Worm (Caenorhabditis elegans) whole organism, L4 larva: Measurements from ENCODE around the gene clec-179.

ENCODE experiments used
- F10B5.3 ChIP-seq: sonication (generic microtip); optimal IDR thresholded peaks from 2 replicates; lab custom pipeline; 2016; ENCODE audit warnings: mild to moderate bottlenecking, missing genetic modification characterization, missing compliant biosample characterization
- F26F4.8 ChIP-seq: fragments of 200-800 bp; sonication (Bioruptor generic); conservative IDR thresholded peaks from 2 replicates; pipeline ENCODE4 v1.3.6; 2022; ENCODE audit warnings: missing genetic modification characterization, missing compliant biosample characterization
- F37D6.2 ChIP-seq: sonication (generic microtip); optimal IDR thresholded peaks from 2 replicates; lab custom pipeline; 2016; ENCODE audit warnings: mild to moderate bottlenecking, missing genetic modification characterization, missing compliant biosample characterization
- F44E2.7 ChIP-seq: fragments of 200-800 bp; sonication (Bioruptor generic); IDR thresholded peaks from 2 replicates; pipeline ENCODE4 v2.1.2; 2022; ENCODE audit warnings: missing genetic modification characterization, missing compliant biosample characterization
- R02D3.7 ChIP-seq: fragments of 150-350 bp; sonication (generic microtip); optimal IDR thresholded peaks from 3 replicates; lab custom pipeline; 2014; ENCODE audit warnings: missing biosample characterization, missing genetic modification characterization
- T20F7.1 ChIP-seq: fragments of 200-800 bp; sonication (Bioruptor generic); optimal IDR thresholded peaks from 2 replicates; lab custom pipeline; 2018; ENCODE audit warnings: mild to moderate bottlenecking, missing genetic modification characterization, missing compliant biosample characterization
- T26A8.4 ChIP-seq: fragments of 200-800 bp; sonication (Bioruptor generic); IDR thresholded peaks from 2 replicates; pipeline ENCODE4 v1.3.6; 2022; ENCODE audit warnings: missing genetic modification characterization, missing compliant biosample characterization
- Y48G9A.11 ChIP-seq: fragments of 200-800 bp; sonication (Bioruptor generic); IDR thresholded peaks from 2 replicates; pipeline ENCODE4 v1.3.6; 2022; ENCODE audit warnings: missing genetic modification reagents, missing genetic modification characterization, missing compliant biosample characterization
- Y5F2A.4 ChIP-seq: fragments of 200-800 bp; sonication (Bioruptor generic); optimal IDR thresholded peaks from 2 replicates; lab custom pipeline; 2018; ENCODE audit warnings: mild to moderate bottlenecking, missing genetic modification characterization, missing compliant biosample characterization
- Y75B8A.6 ChIP-seq: fragments of 200-800 bp; sonication (Bioruptor generic); IDR thresholded peaks from 2 replicates; pipeline ENCODE4 v1.3.6; 2022; ENCODE audit warnings: missing genetic modification reagents, missing genetic modification characterization, missing compliant biosample characterization
- ama-1 ChIP-seq: fragments of 150-350 bp; optimal IDR thresholded peaks from 2 replicates; lab custom pipeline; 2014; ENCODE audit warnings: inconsistent platforms, mixed read lengths
- attf-4 ChIP-seq: sonication (generic microtip); optimal IDR thresholded peaks from 3 replicates; lab custom pipeline; 2017; ENCODE audit warnings: missing biosample characterization, missing genetic modification characterization
- ceh-28 ChIP-seq: fragments of 150-350 bp; optimal IDR thresholded peaks from 2 replicates; lab custom pipeline; 2014; ENCODE audit warnings: missing biosample characterization, missing genetic modification reagents, missing genetic modification characterization
- ceh-44 ChIP-seq: fragments of 200-800 bp; sonication (Bioruptor generic); IDR thresholded peaks from 2 replicates; pipeline ENCODE4 v1.3.6; 2022; ENCODE audit warnings: missing genetic modification reagents, missing genetic modification characterization, missing compliant biosample characterization
- ceh-82 ChIP-seq: sonication (generic microtip); optimal IDR thresholded peaks from 2 replicates; lab custom pipeline; 2017; ENCODE audit warnings: missing biosample characterization, missing genetic modification characterization
- ctbp-1 ChIP-seq: fragments of 200-800 bp; sonication (Bioruptor generic); IDR thresholded peaks from 2 replicates; pipeline ENCODE4 v1.3.6; 2022; ENCODE audit warnings: missing genetic modification reagents, missing genetic modification characterization, missing compliant biosample characterization
- daf-12 ChIP-seq: fragments of 150-350 bp; optimal IDR thresholded peaks from 2 replicates; lab custom pipeline; 2014; ENCODE audit warnings: missing biosample characterization, missing genetic modification reagents, missing genetic modification characterization
- daf-16 ChIP-seq, 3 experiments: sonication (generic microtip); optimal IDR thresholded peaks; 2 replicates each; lab custom pipeline; 2016 to 2017; ENCODE audit warnings: missing genetic modification characterization in 3 of 3, missing genetic modification reagents in 3 of 3, mild to moderate bottlenecking in 2 of 3, missing compliant biosample characterization in 2 of 3, missing biosample characterization in 1 of 3, moderate library complexity in 1 of 3
- daf-19 ChIP-seq: fragments of 200-800 bp; sonication (Bioruptor generic); conservative IDR thresholded peaks from 2 replicates; pipeline ENCODE4 v1.3.6; 2022; ENCODE audit warnings: missing genetic modification characterization, missing compliant biosample characterization
- dmd-6 ChIP-seq: fragments of 200-800 bp; sonication (Bioruptor generic); IDR thresholded peaks from 2 replicates; pipeline ENCODE4 v1.3.6; 2022; ENCODE audit warnings: missing genetic modification reagents, missing genetic modification characterization, missing compliant biosample characterization
- dmd-9 ChIP-seq: fragments of 200-800 bp; sonication (Bioruptor generic); IDR thresholded peaks from 2 replicates; pipeline ENCODE4 v1.3.6; 2022; ENCODE audit warnings: missing genetic modification reagents, missing genetic modification characterization, missing compliant biosample characterization
- dpl-1 ChIP-seq: fragments of 150-350 bp; optimal IDR thresholded peaks from 2 replicates; lab custom pipeline; 2014; ENCODE audit warnings: missing biosample characterization, missing genetic modification reagents, missing genetic modification characterization
- dve-1 ChIP-seq: sonication (generic microtip); optimal IDR thresholded peaks from 2 replicates; lab custom pipeline; 2017; ENCODE audit warnings: antibody characterized with exemption, mild to moderate bottlenecking, missing genetic modification characterization, missing compliant biosample characterization; ENCODE audit not compliant: insufficient read depth
- fkh-10 ChIP-seq: fragments of 150-350 bp; optimal IDR thresholded peaks from 2 replicates; lab custom pipeline; 2014; ENCODE audit warnings: missing biosample characterization, missing genetic modification reagents, missing genetic modification characterization
- hif-1 ChIP-seq, 2 experiments: sonication (generic microtip); optimal IDR thresholded peaks; 2 replicates each; lab custom pipeline; 2016 to 2017; ENCODE audit warnings: missing compliant biosample characterization in 2 of 2, missing genetic modification characterization in 2 of 2, missing genetic modification reagents in 2 of 2, missing genotype in 2 of 2, mild to moderate bottlenecking in 1 of 2
- hlh-11 ChIP-seq: fragments of 200-800 bp; sonication (Bioruptor generic); optimal IDR thresholded peaks from 2 replicates; lab custom pipeline; 2018; ENCODE audit warnings: mild to moderate bottlenecking, missing genetic modification characterization, missing compliant biosample characterization
- hlh-30 ChIP-seq: sonication (generic microtip); optimal IDR thresholded peaks from 2 replicates; lab custom pipeline; 2017; ENCODE audit warnings: antibody characterized with exemption, mild to moderate bottlenecking, missing genetic modification characterization, missing compliant biosample characterization; ENCODE audit not compliant: insufficient read depth
- lin-13 ChIP-seq: fragments of 150-350 bp; optimal IDR thresholded peaks from 2 replicates; lab custom pipeline; 2014; ENCODE audit warnings: missing biosample characterization, missing genetic modification reagents, missing genetic modification characterization
- lin-15B ChIP-seq: fragments of 150-350 bp; sonication (generic microtip); optimal IDR thresholded peaks from 3 replicates; lab custom pipeline; 2014; ENCODE audit warnings: missing biosample characterization, missing genetic modification characterization
- lin-38 ChIP-seq: fragments of 200-800 bp; sonication (Bioruptor generic); IDR thresholded peaks from 2 replicates; pipeline ENCODE4 v1.3.6; 2022; ENCODE audit warnings: missing genetic modification reagents, missing genetic modification characterization, missing compliant biosample characterization
- lir-3 ChIP-seq: sonication (generic microtip); optimal IDR thresholded peaks from 2 replicates; lab custom pipeline; 2016; ENCODE audit warnings: mild to moderate bottlenecking, missing genetic modification characterization, missing compliant biosample characterization
- lsy-2 ChIP-seq, 2 experiments: fragments of 150-350 bp in 1 of 2; sonication (generic microtip) in 1 of 2; optimal IDR thresholded peaks; 2 replicates each; lab custom pipeline; 2014 to 2017; ENCODE audit warnings: missing biosample characterization in 2 of 2, missing genetic modification characterization in 2 of 2
- madf-9 ChIP-seq: fragments of 200-800 bp; sonication (Bioruptor generic); conservative IDR thresholded peaks from 2 replicates; pipeline ENCODE4 v1.3.6; 2022; ENCODE audit warnings: missing genetic modification reagents, missing genetic modification characterization, missing compliant biosample characterization
- mep-1 ChIP-seq: fragments of 150-350 bp; sonication (generic microtip); optimal IDR thresholded peaks from 3 replicates; lab custom pipeline; 2014; ENCODE audit warnings: missing biosample characterization, missing genetic modification characterization
- mes-2 ChIP-seq: sonication (generic microtip); optimal IDR thresholded peaks from 2 replicates; lab custom pipeline; 2016; ENCODE audit warnings: missing genotype, mild to moderate bottlenecking, missing genetic modification characterization, missing compliant biosample characterization; ENCODE audit not compliant: poor library complexity, severe bottlenecking
- mxl-3 ChIP-seq: fragments of 200-800 bp; sonication (Bioruptor generic); optimal IDR thresholded peaks from 2 replicates; lab custom pipeline; 2018; ENCODE audit warnings: mild to moderate bottlenecking, missing genetic modification characterization, missing compliant biosample characterization
- nhr-237 ChIP-seq: sonication (generic microtip); optimal IDR thresholded peaks from 2 replicates; lab custom pipeline; 2017; ENCODE audit warnings: missing biosample characterization, missing genetic modification characterization
- nhr-28 ChIP-seq: fragments of 150-350 bp; optimal IDR thresholded peaks from 2 replicates; lab custom pipeline; 2014; ENCODE audit warnings: missing biosample characterization, missing genetic modification characterization
- nhr-6 ChIP-seq: fragments of 150-350 bp; optimal IDR thresholded peaks from 2 replicates; lab custom pipeline; 2014; ENCODE audit warnings: missing biosample characterization, missing genetic modification characterization
- nhr-77 ChIP-seq: fragments of 150-350 bp; optimal IDR thresholded peaks from 2 replicates; lab custom pipeline; 2014; ENCODE audit warnings: missing biosample characterization, missing genetic modification characterization
- pha-4 ChIP-seq, 2 experiments: fragments of 150-350 bp in 1 of 2; fragments of 200-800 bp in 1 of 2; sonication (Bioruptor generic) in 1 of 2; IDR thresholded peaks in 1 of 2; optimal IDR thresholded peaks in 1 of 2; 2 replicates each; pipeline versions ENCODE4 v1.3.6 to Lab custom; 2014 to 2022; ENCODE audit warnings: missing genetic modification characterization in 2 of 2, missing genetic modification reagents in 2 of 2, missing biosample characterization in 1 of 2, missing compliant biosample characterization in 1 of 2
- pqm-1 ChIP-seq: sonication (generic microtip); optimal IDR thresholded peaks from 2 replicates; lab custom pipeline; 2017; ENCODE audit warnings: missing biosample characterization, missing genetic modification characterization
- rbr-2 ChIP-seq: sonication (generic microtip); optimal IDR thresholded peaks from 2 replicates; lab custom pipeline; 2016; ENCODE audit warnings: missing genotype, missing genetic modification characterization, missing compliant biosample characterization
- sdz-12 ChIP-seq: fragments of 200-800 bp; sonication (Bioruptor generic); optimal IDR thresholded peaks from 2 replicates; lab custom pipeline; 2018; ENCODE audit warnings: mild to moderate bottlenecking, missing genetic modification characterization, missing compliant biosample characterization
- snpc-4 ChIP-seq: fragments of 150-350 bp; optimal IDR thresholded peaks from 2 replicates; lab custom pipeline; 2014; ENCODE audit warnings: missing biosample characterization, missing genetic modification characterization
- spr-3 ChIP-seq: fragments of 200-800 bp; sonication (Bioruptor generic); optimal IDR thresholded peaks from 2 replicates; lab custom pipeline; 2018; ENCODE audit warnings: mild to moderate bottlenecking, missing genetic modification characterization, missing compliant biosample characterization
- tag-97 ChIP-seq: fragments of 200-800 bp; sonication (Bioruptor generic); IDR thresholded peaks from 2 replicates; pipeline ENCODE4 v1.3.6; 2022; ENCODE audit warnings: missing genetic modification characterization, missing compliant biosample characterization
- tra-1 ChIP-seq: fragments of 200-800 bp; sonication (Bioruptor generic); IDR thresholded peaks from 2 replicates; pipeline ENCODE4 v1.3.6; 2022; ENCODE audit warnings: missing genetic modification reagents, missing genetic modification characterization, missing compliant biosample characterization
- unc-130 ChIP-seq: sonication (generic microtip); optimal IDR thresholded peaks from 2 replicates; lab custom pipeline; 2016; ENCODE audit warnings: missing genetic modification reagents, missing genetic modification characterization, missing compliant biosample characterization
- zip-2 ChIP-seq: fragments of 150-350 bp; optimal IDR thresholded peaks from 2 replicates; lab custom pipeline; 2014; ENCODE audit warnings: missing biosample characterization, missing genetic modification characterization
- ztf-11 ChIP-seq: fragments of 150-350 bp; optimal IDR thresholded peaks from 2 replicates; lab custom pipeline; 2014; ENCODE audit warnings: missing biosample characterization, missing genetic modification characterization

The clec-179 gene

ce11 chrIV:7230198-7230597 is 45.7 kb upstream of the clec-179 start, which contains the start of gene cap-1:
cap-1 (minus strand) TSS chrIV:7230223.
- peak; percentile 86 for TF ChIP-seq dve-1 (tag; lab: Kevin White, UChicago)
- no peak for TF ChIP-seq lir-3 (tag; lab: Kevin White, UChicago)
- peak; percentile 58 for TF ChIP-seq dpl-1 (GFP tag; lab: Kevin White, UChicago)
- TF ChIP-seq pqm-1 (tag; lab: Kevin White, UChicago): peak; percentile 37
- peak; percentile 85 for TF ChIP-seq nhr-77 (tag; lab: Kevin White, UChicago)
- no peak for TF ChIP-seq tag-97
- no peak for TF ChIP-seq madf-9 (GFP tag; lab: Robert Waterston, UW)
- no peak for TF ChIP-seq snpc-4 (tag; lab: Kevin White, UChicago)
- TF ChIP-seq hif-1 (tag; optimal IDR thresholded peaks at IDR 0.05; lab: Kevin White, UChicago): peak in 1 of 2 experiments; percentile 60
- no peak for TF ChIP-seq tra-1
- TF ChIP-seq R02D3.7 (tag; lab: Kevin White, UChicago): no peak
- no peak for TF ChIP-seq Y48G9A.11
- peak; percentile 96 for TF ChIP-seq mes-2 (tag; lab: Kevin White, UChicago)
- TF ChIP-seq lin-38: peak; percentile 96
- no peak for TF ChIP-seq T26A8.4 (GFP tag; lab: Robert Waterston, UW)
- TF ChIP-seq pha-4 (GFP tag; IDR thresholded peaks at IDR 0.05; lab: Robert Waterston, UW): no peak
- peak; percentile 94 for TF ChIP-seq pha-4 (tag; optimal IDR thresholded peaks at IDR 0.05; lab: Kevin White, UChicago)
- TF ChIP-seq ztf-11 (tag; lab: Kevin White, UChicago): no peak
- TF ChIP-seq Y75B8A.6 (GFP tag; lab: Robert Waterston, UW): no peak
- peak; percentile 63 for TF ChIP-seq rbr-2 (tag; lab: Kevin White, UChicago)
- TF ChIP-seq unc-130 (GFP tag; lab: Kevin White, UChicago): peak; percentile 79
- no peak for TF ChIP-seq F10B5.3 (tag; lab: Kevin White, UChicago)
- TF ChIP-seq ctbp-1: no peak
- peak in 1 of 2 experiments; percentile 85 for TF ChIP-seq lsy-2 (tag; optimal IDR thresholded peaks at IDR 0.05; lab: Kevin White, UChicago)
- peak; percentile 17 for TF ChIP-seq lin-15B
- TF ChIP-seq mxl-3 (GFP tag; lab: Kevin White, UChicago): peak; percentile 59
- TF ChIP-seq ceh-82 (tag; lab: Kevin White, UChicago): no peak
- no peak for TF ChIP-seq Y5F2A.4
- TF ChIP-seq daf-19 (GFP tag; lab: Robert Waterston, UW): no peak
- 0 out of 2 replicates have a peak, but pooled peaks have one; percentile 29 for TF ChIP-seq dmd-6
- TF ChIP-seq hlh-30 (tag; lab: Kevin White, UChicago): peak; percentile 36
- TF ChIP-seq ama-1 (lab: Kevin White, UChicago): no peak
- peak; percentile 78 for TF ChIP-seq ceh-44 (GFP tag; lab: Robert Waterston, UW)
- TF ChIP-seq nhr-237 (tag; lab: Kevin White, UChicago): no peak
- TF ChIP-seq zip-2 (tag; lab: Kevin White, UChicago): no peak
- TF ChIP-seq mep-1 (tag; lab: Kevin White, UChicago): peak; percentile 88
- TF ChIP-seq daf-16 (GFP tag; optimal IDR thresholded peaks at IDR 0.05; lab: Kevin White, UChicago): no peak
- TF ChIP-seq daf-16 (tag; optimal IDR thresholded peaks at IDR 0.05; lab: Kevin White, UChicago): peak; percentile 42
- TF ChIP-seq sdz-12 (GFP tag; lab: Kevin White, UChicago): no peak
- TF ChIP-seq hlh-11 (tag; lab: Kevin White, UChicago): peak; percentile 45
- peak; percentile 71 for TF ChIP-seq nhr-6 (tag; lab: Kevin White, UChicago)
- peak; percentile 17 for TF ChIP-seq fkh-10 (GFP tag; lab: Kevin White, UChicago)
- peak; percentile 67 for TF ChIP-seq lin-13 (GFP tag; lab: Kevin White, UChicago)
- TF ChIP-seq spr-3: no peak
- TF ChIP-seq dmd-9 (GFP tag; lab: Robert Waterston, UW): no peak
- TF ChIP-seq attf-4 (tag; lab: Kevin White, UChicago): no peak
- TF ChIP-seq F44E2.7: no peak
- TF ChIP-seq nhr-28 (tag; lab: Kevin White, UChicago): peak; percentile 72
- TF ChIP-seq T20F7.1 (GFP tag; lab: Kevin White, UChicago): peak; percentile 47
- no peak for TF ChIP-seq F37D6.2 (tag; lab: Kevin White, UChicago)
- no peak for TF ChIP-seq daf-12
- peak; percentile 43 for TF ChIP-seq ceh-28 (tag; lab: Kevin White, UChicago)
- no peak for TF ChIP-seq F26F4.8 (GFP tag; lab: Robert Waterston, UW)
